Fruit fly (Drosophila melanogaster) whole organism, embryonic: ENCODE data around the gene bsf.

Source experiments
- Abd-B ChIP-seq: fragments of 200-800 bp; sonication (Bioruptor generic); optimal IDR thresholded peaks from 2 replicates; lab custom pipeline; 2018; ENCODE audit warnings: missing biosample characterization, mild to moderate bottlenecking, missing genetic modification characterization, moderate library complexity
- Atf6 ChIP-seq: fragments of 200-800 bp; sonication (Bioruptor generic); IDR thresholded peaks from 2 replicates; pipeline ENCODE4 v1.3.6; 2022; ENCODE audit warnings: missing biosample characterization, missing genetic modification characterization
- Blimp-1 ChIP-seq: fragments of 200-800 bp; sonication (Bioruptor generic); optimal IDR thresholded peaks from 3 replicates; lab custom pipeline; 2018; ENCODE audit warnings: missing biosample characterization, missing genetic modification characterization, mild to moderate bottlenecking, moderate library complexity, missing genetic modification reagents
- CG13287 ChIP-seq: fragments of 200-800 bp; sonication (Bioruptor generic); IDR thresholded peaks from 2 replicates; pipeline ENCODE4 v1.3.6; 2022; ENCODE audit warnings: missing biosample characterization, missing genetic modification characterization; ENCODE audit not compliant: partially characterized antibody
- CG13624 ChIP-seq: fragments of 200-800 bp; sonication (Bioruptor generic); optimal IDR thresholded peaks from 2 replicates; lab custom pipeline; 2016; ENCODE audit warnings: missing biosample characterization, missing genetic modification characterization
- CG14014 ChIP-seq: fragments of 200-800 bp; sonication (Bioruptor generic); IDR thresholded peaks from 2 replicates; pipeline ENCODE4 v1.3.6; 2022; ENCODE audit warnings: missing biosample characterization, missing genetic modification characterization
- CG15601 ChIP-seq: fragments of 200-800 bp; sonication (Bioruptor generic); optimal IDR thresholded peaks from 3 replicates; lab custom pipeline; 2019; ENCODE audit warnings: missing biosample characterization, mild to moderate bottlenecking, missing genetic modification characterization, moderate library complexity
- CG1603 ChIP-seq: fragments of 200-800 bp; sonication (Bioruptor generic); optimal IDR thresholded peaks from 2 replicates; lab custom pipeline; 2019; ENCODE audit warnings: missing biosample characterization, mild to moderate bottlenecking, missing genetic modification characterization, moderate library complexity
- CG16813 ChIP-seq: fragments of 200-800 bp; sonication (Bioruptor generic); IDR thresholded peaks from 3 replicates; pipeline ENCODE4 v1.3.6; 2022; ENCODE audit warnings: missing biosample characterization, missing genetic modification characterization; ENCODE audit not compliant: partially characterized antibody
- CG2120 ChIP-seq: fragments of 200-800 bp; sonication (Bioruptor generic); optimal IDR thresholded peaks from 3 replicates; lab custom pipeline; 2016; ENCODE audit warnings: missing biosample characterization, missing genetic modification characterization
- CG2199 ChIP-seq: fragments of 200-800 bp; sonication (Bioruptor generic); IDR thresholded peaks from 3 replicates; pipeline ENCODE4 v1.3.6; 2022; ENCODE audit warnings: missing biosample characterization, missing genetic modification characterization
- CG30431 ChIP-seq: fragments of 200-800 bp; sonication (Bioruptor generic); optimal IDR thresholded peaks from 2 replicates; lab custom pipeline; 2017; ENCODE audit warnings: missing biosample characterization, missing genetic modification characterization
- CG3065 ChIP-seq: fragments of 200-800 bp; sonication (Bioruptor generic); optimal IDR thresholded peaks from 2 replicates; lab custom pipeline; 2016; ENCODE audit warnings: missing biosample characterization, missing genetic modification characterization
- CG3726 ChIP-seq: fragments of 200-800 bp; sonication (Bioruptor generic); IDR thresholded peaks from 3 replicates; pipeline ENCODE4, ENCODE4 v1.3.6; 2022; ENCODE audit warnings: missing biosample characterization, missing genetic modification characterization
- CG6813 ChIP-seq: fragments of 200-800 bp; sonication (Bioruptor generic); optimal IDR thresholded peaks from 2 replicates; lab custom pipeline; 2017; ENCODE audit warnings: missing biosample characterization, missing genetic modification characterization, mild to moderate bottlenecking, moderate library complexity, missing genetic modification reagents
- CG8089 ChIP-seq: fragments of 200-800 bp; sonication (Bioruptor generic); optimal IDR thresholded peaks from 3 replicates; lab custom pipeline; 2016; ENCODE audit warnings: missing biosample characterization, missing genetic modification characterization
- Chrac-16 ChIP-seq: fragments of 200-800 bp; sonication (Bioruptor generic); optimal IDR thresholded peaks from 3 replicates; lab custom pipeline; 2016; ENCODE audit warnings: missing biosample characterization, missing genetic modification characterization
- CoRest ChIP-seq: fragments of 200-800 bp; sonication (Bioruptor generic); optimal IDR thresholded peaks from 3 replicates; lab custom pipeline; 2018; ENCODE audit warnings: missing biosample characterization, mild to moderate bottlenecking, missing genetic modification characterization, moderate library complexity
- D19B ChIP-seq: fragments of 200-800 bp; sonication (Bioruptor generic); optimal IDR thresholded peaks from 2 replicates; lab custom pipeline; 2017; ENCODE audit warnings: missing biosample characterization, mild to moderate bottlenecking, missing genetic modification characterization
- Dbx ChIP-seq: fragments of 200-800 bp; sonication (Bioruptor generic); IDR thresholded peaks from 3 replicates; pipeline ENCODE4 v1.3.6; 2022; ENCODE audit warnings: missing biosample characterization, missing genetic modification characterization
- Dip2 ChIP-seq: fragments of 200-800 bp; sonication (Bioruptor generic); IDR thresholded peaks from 2 replicates; pipeline ENCODE4 v1.3.6; 2022; ENCODE audit warnings: missing biosample characterization, missing genetic modification characterization
- Fer1 ChIP-seq: fragments of 200-800 bp; sonication (Bioruptor generic); optimal IDR thresholded peaks from 2 replicates; lab custom pipeline; 2017; ENCODE audit warnings: missing biosample characterization, mild to moderate bottlenecking, missing genetic modification characterization
- HmgZ ChIP-seq: fragments of 200-800 bp; sonication (Bioruptor generic); optimal IDR thresholded peaks from 2 replicates; lab custom pipeline; 2018; ENCODE audit warnings: missing biosample characterization, mild to moderate bottlenecking, missing genetic modification characterization
- Med ChIP-seq: fragments of 200-800 bp; sonication (Bioruptor generic); peaks from one replicate; lab custom pipeline; 2016; ENCODE audit warnings: missing biosample characterization, missing genetic modification characterization, mild to moderate bottlenecking, inconsistent platforms, moderate library complexity
- Meics ChIP-seq: fragments of 200-800 bp; sonication (Bioruptor generic); optimal IDR thresholded peaks from 2 replicates; lab custom pipeline; 2017; ENCODE audit warnings: missing biosample characterization, mild to moderate bottlenecking, missing genetic modification characterization
- Nf-YA ChIP-seq: fragments of 200-800 bp; sonication (Bioruptor generic); IDR thresholded peaks from 2 replicates; pipeline ENCODE4 v1.3.6; 2022; ENCODE audit warnings: missing biosample characterization, missing genetic modification characterization
- Pdp1 ChIP-seq, 2 experiments: fragments of 200-800 bp; sonication (Bioruptor generic); optimal IDR thresholded peaks; 3 replicates each; lab custom pipeline; 2016; ENCODE audit warnings: missing biosample characterization in 2 of 2, missing genetic modification characterization in 2 of 2, mild to moderate bottlenecking in 1 of 2, moderate library complexity in 1 of 2
- Rfx ChIP-seq: fragments of 200-800 bp; sonication (Bioruptor generic); IDR thresholded peaks from 2 replicates; pipeline ENCODE4 v1.3.6; 2022; ENCODE audit warnings: missing biosample characterization, missing genetic modification characterization
- TFAM ChIP-seq: fragments of 200-800 bp; sonication (Bioruptor generic); optimal IDR thresholded peaks from 2 replicates; lab custom pipeline; 2017; ENCODE audit warnings: missing biosample characterization, missing genetic modification characterization, inconsistent platforms
- abd-A ChIP-seq: fragments of 200-800 bp; sonication (Bioruptor generic); optimal IDR thresholded peaks from 3 replicates; lab custom pipeline; 2019; ENCODE audit warnings: missing biosample characterization, mild to moderate bottlenecking, missing genetic modification characterization, moderate library complexity
- bbx ChIP-seq: fragments of 200-800 bp; sonication (Bioruptor generic); IDR thresholded peaks from 2 replicates; pipeline ENCODE4 v1.3.6; 2022; ENCODE audit warnings: missing biosample characterization, missing genetic modification characterization; ENCODE audit not compliant: partially characterized antibody
- bowl ChIP-seq: fragments of 200-800 bp; sonication (Bioruptor generic); IDR thresholded peaks from 2 replicates; pipeline ENCODE4 v1.3.6; 2022; ENCODE audit warnings: missing biosample characterization, missing genetic modification characterization
- cg ChIP-seq: fragments of 200-800 bp; sonication (Bioruptor generic); optimal IDR thresholded peaks from 3 replicates; lab custom pipeline; 2019; ENCODE audit warnings: missing biosample characterization, mild to moderate bottlenecking, missing genetic modification characterization, moderate library complexity
- dati ChIP-seq: fragments of 200-800 bp; sonication (Bioruptor generic); IDR thresholded peaks from 2 replicates; pipeline ENCODE4 v1.3.6; 2022; ENCODE audit warnings: missing biosample characterization, missing genetic modification characterization
- dmrt99B ChIP-seq: fragments of 200-800 bp; sonication (Bioruptor generic); optimal IDR thresholded peaks from 2 replicates; lab custom pipeline; 2018; ENCODE audit warnings: missing biosample characterization, mild to moderate bottlenecking, missing genetic modification characterization, moderate library complexity
- esg ChIP-seq: fragments of 200-800 bp; sonication (Bioruptor generic); conservative IDR thresholded peaks from 2 replicates; pipeline ENCODE4 v1.3.6; 2022; ENCODE audit warnings: missing biosample characterization, missing genetic modification characterization
- ewg ChIP-seq: fragments of 200-800 bp; sonication (Bioruptor generic); optimal IDR thresholded peaks from 3 replicates; lab custom pipeline; 2017; ENCODE audit warnings: mild to moderate bottlenecking, missing biosample characterization, missing genetic modification reagents, missing genetic modification characterization
- fu2 ChIP-seq: fragments of 200-800 bp; sonication (Bioruptor generic); optimal IDR thresholded peaks from 2 replicates; lab custom pipeline; 2016; ENCODE audit warnings: missing biosample characterization, missing genetic modification characterization
- gcm2 ChIP-seq: fragments of 200-800 bp; sonication (Bioruptor generic); optimal IDR thresholded peaks from 2 replicates; lab custom pipeline; 2016; ENCODE audit warnings: missing biosample characterization, missing genetic modification characterization
- gem ChIP-seq: fragments of 200-800 bp; sonication (Bioruptor generic); optimal IDR thresholded peaks from 2 replicates; lab custom pipeline; 2019; ENCODE audit warnings: missing biosample characterization, mild to moderate bottlenecking, missing genetic modification characterization, moderate library complexity
- grau ChIP-seq: fragments of 200-800 bp; optimal IDR thresholded peaks from 3 replicates; lab custom pipeline; 2019; ENCODE audit warnings: missing biosample characterization, mild to moderate bottlenecking, missing genetic modification characterization, moderate library complexity
- gt ChIP-seq: fragments of 200-800 bp; sonication (Bioruptor generic); IDR thresholded peaks from 2 replicates; pipeline ENCODE4 v1.3.6; 2022; ENCODE audit warnings: missing biosample characterization, missing genetic modification characterization
- nerfin-1 ChIP-seq: fragments of 200-800 bp; sonication (Bioruptor generic); optimal IDR thresholded peaks from 3 replicates; lab custom pipeline; 2019; ENCODE audit warnings: missing biosample characterization, mild to moderate bottlenecking, missing genetic modification characterization, moderate library complexity
- oc ChIP-seq: fragments of 200-800 bp; sonication (Bioruptor generic); optimal IDR thresholded peaks from 2 replicates; lab custom pipeline; 2018; ENCODE audit warnings: missing biosample characterization, mild to moderate bottlenecking, missing genetic modification characterization, moderate library complexity
- schlank ChIP-seq: fragments of 200-800 bp; sonication (Bioruptor generic); optimal IDR thresholded peaks from 2 replicates; lab custom pipeline; 2018; ENCODE audit warnings: missing biosample characterization, mild to moderate bottlenecking, missing genetic modification characterization
- sd ChIP-seq: fragments of 200-800 bp; sonication (Bioruptor generic); optimal IDR thresholded peaks from 3 replicates; lab custom pipeline; 2018; ENCODE audit warnings: missing biosample characterization, mild to moderate bottlenecking, missing genetic modification characterization, moderate library complexity
- vfl ChIP-seq: fragments of 200-800 bp; sonication (Bioruptor generic); optimal IDR thresholded peaks from 2 replicates; lab custom pipeline; 2016; ENCODE audit warnings: missing biosample characterization, missing genetic modification characterization
- wek ChIP-seq: fragments of 200-800 bp; sonication (Bioruptor generic); optimal IDR thresholded peaks from 3 replicates; lab custom pipeline; 2018; ENCODE audit warnings: missing biosample characterization, mild to moderate bottlenecking, missing genetic modification characterization, moderate library complexity

The bsf gene

dm6 chr2L:18481064-18481463, 26.7 kb upstream of the bsf start (continued):
- TF ChIP-seq D19B (GFP tag; lab: Kevin White, UChicago) (no peak), CoRest (peak; percentile 6), CG16813 (GFP tag; lab: Robert Waterston, UW) (no peak), Rfx (peak; percentile 33; the same call in 1 of the 2 replicates), gem (tag; lab: Kevin White, UChicago) (peak; percentile 36), CG14014 (no peak), CG15601 (tag; lab: Kevin White, UChicago) (no peak), wek (GFP tag; lab: Kevin White, UChicago) (no peak), Atf6 (GFP tag; lab: Robert Waterston, UW) (peak; percentile 44; the same call in 1 of the 2 replicates), Meics (peak; percentile 19)
- TF ChIP-seq, all 482 proteins: peak for 24

- TF ChIP-seq CG30431 (GFP tag; lab: Kevin White, UChicago) (no peak), CG6813 (GFP tag; lab: Kevin White, UChicago) (no peak), dmrt99B (tag; lab: Kevin White, UChicago) (no peak), Pdp1 (GFP tag; optimal IDR thresholded peaks at IDR 0.05; lab: Kevin White, UChicago) (peak in 1 of 2 experiments; percentile 75), Chrac-16 (GFP tag; lab: Kevin White, UChicago) (no peak), Nf-YA (GFP tag; lab: Robert Waterston, UW) (no peak), cg (GFP tag; lab: Kevin White, UChicago) (peak; percentile 61), CG2120 (no peak), vfl (GFP tag; lab: Kevin White, UChicago) (no peak), schlank (no peak), fu2 (GFP tag; lab: Kevin White, UChicago) (no peak), Dbx (no peak), CG13624 (GFP tag; lab: Kevin White, UChicago) (no peak), dati (GFP tag; lab: Robert Waterston, UW) (no peak), HmgZ (tag; lab: Kevin White, UChicago) (no peak), gcm2 (GFP tag; lab: Kevin White, UChicago) (no peak), Blimp-1 (peak; percentile 40), bbx (GFP tag; lab: Robert Waterston, UW) (peak; percentile 16; the same call in 1 of the 2 replicates), TFAM (GFP tag; lab: Kevin White, UChicago) (no peak), CG1603 (no peak), CG8089 (no peak), esg (GFP tag; lab: Robert Waterston, UW) (no peak), nerfin-1 (tag; lab: Kevin White, UChicago) (no peak), gt (GFP tag; lab: Robert Waterston, UW) (no peak), sd (tag; lab: Kevin White, UChicago) (peak; percentile 67), grau (tag; lab: Kevin White, UChicago) (no peak), CG3065 (GFP tag; lab: Kevin White, UChicago) (no peak), abd-A (tag; lab: Kevin White, UChicago) (peak; percentile 54), Med (GFP tag; lab: Kevin White, UChicago) (peak; percentile 31), Dip2 (GFP tag; lab: Robert Waterston, UW) (no peak), CG3726 (no peak), Fer1 (GFP tag; lab: Kevin White, UChicago) (no peak), Abd-B (GFP tag; lab: Kevin White, UChicago) (no peak), bowl (GFP tag; lab: Robert Waterston, UW) (no peak), oc (tag; lab: Kevin White, UChicago) (peak; percentile 22), CG2199 (peak; percentile 69; the same call in 1 of the 3 replicates), ewg (GFP tag; lab: Kevin White, UChicago) (no peak), CG13287 (GFP tag; lab: Robert Waterston, UW) (no peak)
These were observed 26.1 kb upstream of the bsf start for dm6 chr2L:18480326-18481028.
